Fruit fly (Drosophila melanogaster): ENCODE results near the gene Ank.

DNA sequence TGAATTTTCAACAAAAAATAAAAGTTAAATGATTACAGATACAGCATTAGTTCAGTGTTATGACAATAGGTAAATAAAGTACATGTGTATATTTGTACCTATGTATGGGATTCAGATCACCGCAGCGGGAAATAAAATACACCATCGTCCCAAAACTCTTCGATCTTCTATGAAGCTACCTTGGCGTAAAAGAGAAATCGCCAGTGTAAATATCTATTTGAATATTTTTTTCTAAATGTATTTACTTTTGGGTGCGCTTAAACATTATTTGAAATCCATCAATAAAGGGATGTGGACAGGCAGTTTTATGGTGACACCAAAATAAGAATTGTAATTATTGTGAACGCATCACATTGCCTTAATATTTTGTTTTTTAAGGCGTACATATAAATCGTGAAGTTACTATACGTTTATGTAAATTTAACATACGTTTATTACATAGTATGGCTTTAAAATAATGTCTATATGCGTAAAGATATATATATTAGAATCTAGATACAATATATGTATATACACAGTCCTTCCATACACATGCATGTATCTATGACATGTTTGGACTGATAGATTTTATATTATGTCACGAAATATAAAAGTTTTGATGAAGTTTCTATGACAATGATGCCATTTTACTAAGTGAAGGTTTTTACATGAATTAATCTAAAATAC lies 2.4 kb upstream of the Ank start, which contains the start of gene anne:
- TF ChIP-seq pan (optimal IDR thresholded peaks at IDR 0.05) (no peak), psq (optimal IDR thresholded peaks at IDR 0.05) (no peak), CG8478 (optimal IDR thresholded peaks at IDR 0.05) (no peak), usp (GFP tag; optimal IDR thresholded peaks at IDR 0.05) (no peak), Dll (optimal IDR thresholded peaks at IDR 0.05) (no peak)
